Worm (Caenorhabditis elegans) whole organism, L4 larva: ENCODE data around the gene nas-31.

Source experiments
- F26F4.8 ChIP-seq: fragments of 200-800 bp; sonication (Bioruptor generic); conservative IDR thresholded peaks from 2 replicates; pipeline ENCODE4 v1.3.6; 2022; ENCODE audit warnings: missing genetic modification characterization, missing compliant biosample characterization
- F37D6.2 ChIP-seq: sonication (generic microtip); optimal IDR thresholded peaks from 2 replicates; lab custom pipeline; 2016; ENCODE audit warnings: mild to moderate bottlenecking, missing genetic modification characterization, missing compliant biosample characterization
- R02D3.7 ChIP-seq: fragments of 150-350 bp; sonication (generic microtip); optimal IDR thresholded peaks from 3 replicates; lab custom pipeline; 2014; ENCODE audit warnings: missing biosample characterization, missing genetic modification characterization
- Y75B8A.6 ChIP-seq: fragments of 200-800 bp; sonication (Bioruptor generic); IDR thresholded peaks from 2 replicates; pipeline ENCODE4 v1.3.6; 2022; ENCODE audit warnings: missing genetic modification reagents, missing genetic modification characterization, missing compliant biosample characterization
- aha-1 ChIP-seq: fragments of 150-350 bp; peaks from one replicate; lab custom pipeline; 2014; ENCODE audit warnings: missing biosample characterization, missing genetic modification characterization
- aly-2 ChIP-seq: sonication (generic microtip); optimal IDR thresholded peaks from 2 replicates; lab custom pipeline; 2018; ENCODE audit warnings: missing biosample characterization, missing genetic modification characterization
- ceh-28 ChIP-seq: fragments of 150-350 bp; optimal IDR thresholded peaks from 2 replicates; lab custom pipeline; 2014; ENCODE audit warnings: missing biosample characterization, missing genetic modification reagents, missing genetic modification characterization
- ceh-32 ChIP-seq: sonication (generic microtip); optimal IDR thresholded peaks from 2 replicates; lab custom pipeline; 2016; ENCODE audit warnings: mild to moderate bottlenecking, missing genetic modification characterization, missing compliant biosample characterization; ENCODE audit not compliant: poor library complexity
- daf-12 ChIP-seq: fragments of 150-350 bp; optimal IDR thresholded peaks from 2 replicates; lab custom pipeline; 2014; ENCODE audit warnings: missing biosample characterization, missing genetic modification reagents, missing genetic modification characterization
- dmd-6 ChIP-seq: fragments of 200-800 bp; sonication (Bioruptor generic); IDR thresholded peaks from 2 replicates; pipeline ENCODE4 v1.3.6; 2022; ENCODE audit warnings: missing genetic modification reagents, missing genetic modification characterization, missing compliant biosample characterization
- dmd-8 ChIP-seq: fragments of 200-800 bp; sonication (Bioruptor generic); IDR thresholded peaks from 2 replicates; pipeline ENCODE4 v1.3.6; 2022; ENCODE audit warnings: missing genetic modification characterization, missing compliant biosample characterization
- dmd-9 ChIP-seq: fragments of 200-800 bp; sonication (Bioruptor generic); IDR thresholded peaks from 2 replicates; pipeline ENCODE4 v1.3.6; 2022; ENCODE audit warnings: missing genetic modification reagents, missing genetic modification characterization, missing compliant biosample characterization
- dve-1 ChIP-seq: sonication (generic microtip); optimal IDR thresholded peaks from 2 replicates; lab custom pipeline; 2017; ENCODE audit warnings: antibody characterized with exemption, mild to moderate bottlenecking, missing genetic modification characterization, missing compliant biosample characterization; ENCODE audit not compliant: insufficient read depth
- egl-43 ChIP-seq: fragments of 200-800 bp; sonication (Bioruptor generic); IDR thresholded peaks from 2 replicates; pipeline ENCODE4 v1.3.6; 2022; ENCODE audit warnings: missing genetic modification reagents, missing genetic modification characterization, missing compliant biosample characterization
- lin-1 ChIP-seq: fragments of 200-800 bp; sonication (Bioruptor generic); IDR thresholded peaks from 2 replicates; pipeline ENCODE4 v1.3.6; 2022; ENCODE audit warnings: missing genetic modification reagents, missing genetic modification characterization, missing compliant biosample characterization
- lin-13 ChIP-seq: fragments of 150-350 bp; optimal IDR thresholded peaks from 2 replicates; lab custom pipeline; 2014; ENCODE audit warnings: missing biosample characterization, missing genetic modification reagents, missing genetic modification characterization
- lin-38 ChIP-seq: fragments of 200-800 bp; sonication (Bioruptor generic); IDR thresholded peaks from 2 replicates; pipeline ENCODE4 v1.3.6; 2022; ENCODE audit warnings: missing genetic modification reagents, missing genetic modification characterization, missing compliant biosample characterization
- lin-39 ChIP-seq: fragments of 150-350 bp; optimal IDR thresholded peaks from 2 replicates; lab custom pipeline; 2014; ENCODE audit warnings: missing biosample characterization, missing genetic modification reagents, missing genetic modification characterization
- mdt-29 ChIP-seq: fragments of 200-800 bp; sonication (Bioruptor generic); IDR thresholded peaks from 2 replicates; pipeline ENCODE4 v1.3.6; 2022; ENCODE audit warnings: missing genetic modification reagents, missing genetic modification characterization, missing compliant biosample characterization
- mes-2 ChIP-seq: sonication (generic microtip); optimal IDR thresholded peaks from 2 replicates; lab custom pipeline; 2016; ENCODE audit warnings: missing genotype, mild to moderate bottlenecking, missing genetic modification characterization, missing compliant biosample characterization; ENCODE audit not compliant: poor library complexity, severe bottlenecking
- mxl-2 ChIP-seq: fragments of 200-800 bp; sonication (Bioruptor generic); conservative IDR thresholded peaks from 2 replicates; pipeline ENCODE4 v1.3.6; 2022; ENCODE audit warnings: missing genetic modification reagents, missing genetic modification characterization, missing compliant biosample characterization
- mxl-3 ChIP-seq: fragments of 200-800 bp; sonication (Bioruptor generic); optimal IDR thresholded peaks from 2 replicates; lab custom pipeline; 2018; ENCODE audit warnings: mild to moderate bottlenecking, missing genetic modification characterization, missing compliant biosample characterization
- nhr-10 ChIP-seq: fragments of 150-350 bp; optimal IDR thresholded peaks from 2 replicates; lab custom pipeline; 2014; ENCODE audit warnings: missing biosample characterization, missing genetic modification characterization
- nhr-102 ChIP-seq: sonication (generic microtip); optimal IDR thresholded peaks from 2 replicates; lab custom pipeline; 2016; ENCODE audit warnings: mild to moderate bottlenecking, missing genetic modification characterization, moderate library complexity, missing compliant biosample characterization
- nhr-237 ChIP-seq: sonication (generic microtip); optimal IDR thresholded peaks from 2 replicates; lab custom pipeline; 2017; ENCODE audit warnings: missing biosample characterization, missing genetic modification characterization
- nhr-28 ChIP-seq: fragments of 150-350 bp; optimal IDR thresholded peaks from 2 replicates; lab custom pipeline; 2014; ENCODE audit warnings: missing biosample characterization, missing genetic modification characterization
- nhr-42 ChIP-seq: fragments of 200-800 bp; sonication (Bioruptor generic); IDR thresholded peaks from 2 replicates; pipeline ENCODE4 v1.3.6; 2022; ENCODE audit warnings: missing genetic modification characterization, missing compliant biosample characterization
- pha-4 ChIP-seq, 2 experiments: fragments of 150-350 bp in 1 of 2; fragments of 200-800 bp in 1 of 2; sonication (Bioruptor generic) in 1 of 2; IDR thresholded peaks in 1 of 2; optimal IDR thresholded peaks in 1 of 2; 2 replicates each; pipeline versions ENCODE4 v1.3.6 to Lab custom; 2014 to 2022; ENCODE audit warnings: missing genetic modification characterization in 2 of 2, missing genetic modification reagents in 2 of 2, missing biosample characterization in 1 of 2, missing compliant biosample characterization in 1 of 2
- php-3 ChIP-seq: fragments of 200-800 bp; sonication (Bioruptor generic); IDR thresholded peaks from 2 replicates; pipeline ENCODE4 v1.3.6; 2022; ENCODE audit warnings: missing genetic modification reagents, missing genetic modification characterization, missing compliant biosample characterization
- pqm-1 ChIP-seq: sonication (generic microtip); optimal IDR thresholded peaks from 2 replicates; lab custom pipeline; 2017; ENCODE audit warnings: missing biosample characterization, missing genetic modification characterization
- rbr-2 ChIP-seq: sonication (generic microtip); optimal IDR thresholded peaks from 2 replicates; lab custom pipeline; 2016; ENCODE audit warnings: missing genotype, missing genetic modification characterization, missing compliant biosample characterization
- set-16 ChIP-seq: fragments of 200-800 bp; sonication (Bioruptor generic); IDR thresholded peaks from 2 replicates; pipeline ENCODE4 v1.3.6; 2022; ENCODE audit warnings: missing genetic modification reagents, missing genetic modification characterization, missing compliant biosample characterization
- snpc-4 ChIP-seq: fragments of 150-350 bp; optimal IDR thresholded peaks from 2 replicates; lab custom pipeline; 2014; ENCODE audit warnings: missing biosample characterization, missing genetic modification characterization
- spr-3 ChIP-seq: fragments of 200-800 bp; sonication (Bioruptor generic); optimal IDR thresholded peaks from 2 replicates; lab custom pipeline; 2018; ENCODE audit warnings: mild to moderate bottlenecking, missing genetic modification characterization, missing compliant biosample characterization
- unc-130 ChIP-seq: sonication (generic microtip); optimal IDR thresholded peaks from 2 replicates; lab custom pipeline; 2016; ENCODE audit warnings: missing genetic modification reagents, missing genetic modification characterization, missing compliant biosample characterization
- unc-62 ChIP-seq, 3 experiments: fragments of 150-350 bp in 1 of 3; sonication (generic microtip); optimal IDR thresholded peaks in 2 of 3; peaks in 1 of 3; 1 replicate in 1 of 3; 2 replicates in 2 of 3; lab custom pipeline; 2014 to 2017; ENCODE audit warnings: missing biosample characterization in 3 of 3, missing genetic modification characterization in 3 of 3, missing genetic modification reagents in 3 of 3, missing genotype in 1 of 3
- vab-7 ChIP-seq: fragments of 200-800 bp; sonication (Bioruptor generic); IDR thresholded peaks from 2 replicates; pipeline ENCODE4 v1.3.6; 2022; ENCODE audit warnings: missing genetic modification reagents, missing genetic modification characterization, missing compliant biosample characterization
- zfp-2 ChIP-seq: sonication (generic microtip); optimal IDR thresholded peaks from 2 replicates; lab custom pipeline; 2016; ENCODE audit warnings: mild to moderate bottlenecking, missing genetic modification characterization, missing compliant biosample characterization
- zip-11 ChIP-seq: fragments of 200-800 bp; sonication (Bioruptor generic); IDR thresholded peaks from 2 replicates; pipeline ENCODE4 v1.3.6; 2022; ENCODE audit warnings: missing genetic modification characterization, missing compliant biosample characterization
- ztf-7 ChIP-seq: fragments of 150-350 bp; optimal IDR thresholded peaks from 2 replicates; lab custom pipeline; 2014; ENCODE audit warnings: missing biosample characterization, missing genetic modification characterization

The nas-31 gene

ce11 chrV:10931189-10931588, 9.5 kb upstream of the nas-31 start, which contains the start of gene scvp-1:
scvp-1 (minus strand) TSS chrV:10931289.
- no peak for TF ChIP-seq pqm-1 (tag; lab: Kevin White, UChicago)
- TF ChIP-seq mdt-29: no peak
- TF ChIP-seq ztf-7 (tag; lab: Kevin White, UChicago): no peak
- TF ChIP-seq mes-2: no peak
- TF ChIP-seq lin-39: no peak
- no peak for TF ChIP-seq lin-13 (GFP tag; lab: Kevin White, UChicago)
- no peak for TF ChIP-seq unc-62 (GFP tag; optimal IDR thresholded peaks at IDR 0.05 in 1 of 2; lab: Kevin White, UChicago)
- TF ChIP-seq unc-62 (tag; optimal IDR thresholded peaks at IDR 0.05; lab: Kevin White, UChicago): no peak
- TF ChIP-seq daf-12 (tag; lab: Kevin White, UChicago): no peak
- no peak for TF ChIP-seq dve-1 (tag; lab: Kevin White, UChicago)
- no peak for TF ChIP-seq ceh-28
- TF ChIP-seq mxl-3: no peak
- TF ChIP-seq zfp-2 (tag; lab: Kevin White, UChicago): no peak

- TF ChIP-seq ztf-7 (tag; lab: Kevin White, UChicago) (no peak), aha-1 (tag; lab: Kevin White, UChicago) (no peak), aly-2 (no peak), Y75B8A.6 (GFP tag; lab: Robert Waterston, UW) (no peak), rbr-2 (tag; lab: Kevin White, UChicago) (no peak), nhr-102 (tag; lab: Kevin White, UChicago) (no peak), zip-11 (no peak), unc-130 (GFP tag; lab: Kevin White, UChicago) (no peak), nhr-42 (GFP tag; lab: Robert Waterston, UW) (no peak), nhr-28 (tag; lab: Kevin White, UChicago) (no peak), vab-7 (GFP tag; lab: Robert Waterston, UW) (no peak), ceh-32 (tag; lab: Kevin White, UChicago) (no peak), egl-43 (GFP tag; lab: Robert Waterston, UW) (no peak), R02D3.7 (tag; lab: Kevin White, UChicago) (no peak), nhr-10 (tag; lab: Kevin White, UChicago) (no peak), lin-1 (GFP tag; lab: Robert Waterston, UW) (no peak), nhr-237 (tag; lab: Kevin White, UChicago) (no peak), dmd-6 (GFP tag; lab: Robert Waterston, UW) (no peak), dmd-9 (GFP tag; lab: Robert Waterston, UW) (no peak), spr-3 (GFP tag; lab: Kevin White, UChicago) (no peak)
Observed at ce11 chrV:10929511-10929910, 7.9 kb upstream of the nas-31 start, which contains the start of gene F58B4.3. F58B4.3 (plus strand) TSS chrV:10929811.

ce11 chrV:10925658-10926057, 4.0 kb upstream of the nas-31 start:
- TF ChIP-seq set-16 (GFP tag; lab: Robert Waterston, UW): no peak
- no peak for TF ChIP-seq daf-12 (tag; lab: Kevin White, UChicago)
- TF ChIP-seq pha-4 (GFP tag; IDR thresholded peaks at IDR 0.05; lab: Robert Waterston, UW): no peak
- no peak for TF ChIP-seq pha-4 (tag; optimal IDR thresholded peaks at IDR 0.05; lab: Kevin White, UChicago)
- TF ChIP-seq lin-38 (GFP tag; lab: Robert Waterston, UW): no peak
- no peak for TF ChIP-seq F26F4.8 (GFP tag; lab: Robert Waterston, UW)
- TF ChIP-seq F37D6.2 (tag; lab: Kevin White, UChicago): no peak
- no peak for TF ChIP-seq nhr-42 (GFP tag; lab: Robert Waterston, UW)
- no peak for TF ChIP-seq mxl-3
- no peak for TF ChIP-seq php-3 (GFP tag; lab: Robert Waterston, UW)
- no peak for TF ChIP-seq mxl-2 (GFP tag; lab: Robert Waterston, UW)
- TF ChIP-seq snpc-4 (tag; lab: Kevin White, UChicago): no peak
- no peak for TF ChIP-seq dmd-8 (GFP tag; lab: Robert Waterston, UW)
- TF ChIP-seq nhr-28 (tag; lab: Kevin White, UChicago): no peak
